Fruit fly (Drosophila melanogaster): ENCODE data around the gene crp.
A peak's percentile ranks its signal among the peaks of the same experiment; 100 is the strongest.

Gene crp

DNA sequence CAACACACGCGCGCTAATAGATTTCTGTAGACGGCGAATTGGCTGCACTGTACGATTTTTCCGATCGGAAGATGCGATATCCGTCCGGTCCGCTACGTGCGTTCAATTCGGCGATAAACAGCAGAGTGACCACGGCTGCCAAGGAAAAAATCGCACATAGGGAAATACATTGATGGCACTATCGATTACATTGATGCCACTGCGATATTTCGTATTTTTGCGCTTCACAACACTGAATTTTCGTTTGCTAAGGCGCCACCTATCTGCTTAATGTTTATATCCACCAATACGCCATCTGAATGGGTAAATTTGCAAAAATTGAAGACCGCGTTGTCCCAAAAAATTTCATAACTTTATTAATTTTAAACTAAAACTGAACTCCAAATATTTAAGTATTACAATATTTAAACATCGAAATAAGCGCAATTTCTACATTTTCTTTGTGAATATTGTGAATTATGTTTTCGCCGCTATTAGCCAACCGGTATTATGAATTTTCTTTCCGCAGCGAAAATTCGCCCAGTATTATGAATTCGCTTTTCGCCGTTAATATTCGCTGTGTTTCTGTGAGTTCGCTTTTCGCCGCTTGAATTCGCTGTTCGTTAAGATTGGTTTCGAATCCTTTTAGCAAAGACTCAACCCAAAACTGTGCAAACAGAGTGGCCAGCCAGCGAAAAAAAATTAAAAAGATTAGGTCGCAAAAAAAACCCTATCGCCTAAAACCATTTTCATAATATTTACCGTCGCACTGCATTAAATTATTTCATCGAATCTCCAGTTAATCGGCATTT is at the start of gene crp, which contains the start of gene pkaap:
TSS of gene crp (minus strand) at position 129 of the 791 bp plus-strand sequence.
TSS of gene pkaap (plus strand) at position 689 of the 791 bp plus-strand sequence.
- no peak for TF ChIP-seq noc (tag; optimal IDR thresholded peaks at IDR 0.05)

DNA sequence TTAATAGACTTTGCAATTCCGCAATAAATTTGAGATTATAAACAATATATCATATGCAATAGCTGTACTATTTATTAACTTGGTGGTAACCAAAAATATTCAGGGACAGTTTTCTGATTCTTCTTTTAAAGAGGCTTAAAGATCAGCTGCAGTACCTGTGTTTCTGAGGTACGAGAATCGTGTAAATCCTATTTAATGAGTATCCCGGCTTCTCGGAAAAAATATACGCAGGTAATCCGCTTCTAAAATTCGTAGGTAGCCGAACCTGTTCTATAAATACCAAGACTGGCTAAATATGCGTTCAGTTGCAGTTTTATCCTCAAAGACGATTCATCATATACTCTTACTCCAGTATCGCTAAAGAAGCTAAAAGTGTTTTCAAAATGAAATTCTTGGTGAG is 42.1 kb upstream of the crp start, which contains the start of gene CG4440:
TSS of gene CG4440 (plus strand) at position 301 of the 400 bp plus-strand sequence.
- TF ChIP-seq noc (tag; optimal IDR thresholded peaks at IDR 0.05), result no peak

DNA sequence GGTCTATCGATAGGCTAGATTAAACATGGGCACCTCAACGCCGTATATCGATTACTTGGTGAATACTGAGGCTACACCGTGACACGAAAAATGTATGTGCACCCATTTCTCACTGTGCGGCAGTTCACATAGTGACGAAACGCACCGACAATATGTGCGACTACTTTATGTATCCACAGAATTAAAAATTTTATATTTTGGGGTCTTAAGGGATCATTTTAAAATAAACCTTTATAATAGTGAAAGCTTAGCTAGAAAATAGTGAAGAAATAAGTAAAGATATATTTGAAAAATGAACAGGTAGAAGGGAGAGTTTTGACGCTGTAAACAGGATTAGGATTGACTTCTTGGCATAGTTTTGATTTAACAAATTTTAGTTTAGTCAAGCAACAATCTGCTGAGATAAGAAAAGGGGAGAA is 41.6 kb upstream of the crp start, which contains the start of gene mRpL4:
TSS of gene mRpL4 (minus strand) at position 31 of the 419 bp plus-strand sequence.
- no peak for TF ChIP-seq noc (tag; optimal IDR thresholded peaks at IDR 0.05)

DNA sequence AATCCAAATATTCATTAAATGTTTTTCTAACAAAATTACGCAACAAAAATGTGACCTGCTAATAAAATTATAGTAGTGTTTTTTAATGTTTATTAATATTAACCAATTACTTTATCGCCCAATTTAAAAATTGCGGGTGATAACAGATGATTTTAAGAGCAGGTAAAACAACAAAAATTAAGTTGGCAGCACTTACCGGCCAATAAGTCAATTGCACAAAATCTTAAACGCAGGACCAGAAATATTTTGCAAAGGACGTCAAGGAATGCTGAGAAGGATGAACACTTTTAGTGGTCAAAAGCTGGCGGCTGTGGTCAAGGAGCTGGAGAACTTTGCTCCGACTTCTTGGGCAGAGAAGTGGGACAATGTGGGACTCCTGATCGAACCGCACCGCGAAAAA is 39.4 kb upstream of the crp start, which contains the start of gene CG4278:
TSS of gene CG4278 (plus strand) at position 178 of the 400 bp plus-strand sequence.
- TF ChIP-seq noc (tag; optimal IDR thresholded peaks at IDR 0.05), result no peak

DNA sequence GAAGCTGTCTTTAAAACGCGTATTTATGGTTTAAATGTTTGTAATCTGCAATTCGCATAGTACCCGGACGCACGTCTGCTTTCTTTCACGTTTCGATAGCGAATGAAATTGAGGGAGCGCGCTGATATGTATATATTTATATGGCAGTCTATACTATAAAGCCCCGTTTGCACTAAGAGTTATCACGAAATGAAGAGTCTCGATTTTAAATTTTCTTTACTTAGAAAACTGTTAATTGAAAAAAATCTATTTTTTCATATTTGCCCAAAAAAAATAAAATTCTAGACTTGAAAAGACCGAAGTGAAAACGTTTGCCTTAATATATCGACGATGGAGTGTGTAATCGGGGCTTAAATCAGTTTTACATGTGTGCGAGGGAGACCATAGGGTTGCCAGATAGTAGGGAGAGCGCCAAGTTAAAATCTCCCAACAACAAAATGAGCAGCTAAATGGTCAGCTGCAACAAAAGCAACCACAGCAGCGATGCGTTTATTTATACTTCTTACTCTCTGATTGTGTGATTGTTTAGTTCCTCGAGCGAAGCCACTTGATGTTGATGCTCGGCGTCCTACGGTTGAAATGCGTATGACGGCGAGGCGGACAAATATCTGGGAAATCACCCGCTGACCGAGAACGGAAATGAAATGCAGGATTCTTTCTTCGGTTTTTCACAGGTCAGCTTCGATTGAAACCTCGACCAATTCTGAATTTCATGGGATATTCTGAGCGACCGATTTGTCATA is 38.2 kb upstream of the crp start, which contains the start of gene cact:
TSS of gene cact (minus strand) at position 693 of the 743 bp plus-strand sequence.
- TF ChIP-seq noc (tag; optimal IDR thresholded peaks at IDR 0.05), result peak; percentile 96

dm6 chr2L:16324833-16325232 is 37.3 kb upstream of the crp start:
- TF ChIP-seq noc (tag; optimal IDR thresholded peaks at IDR 0.05), result no peak

DNA sequence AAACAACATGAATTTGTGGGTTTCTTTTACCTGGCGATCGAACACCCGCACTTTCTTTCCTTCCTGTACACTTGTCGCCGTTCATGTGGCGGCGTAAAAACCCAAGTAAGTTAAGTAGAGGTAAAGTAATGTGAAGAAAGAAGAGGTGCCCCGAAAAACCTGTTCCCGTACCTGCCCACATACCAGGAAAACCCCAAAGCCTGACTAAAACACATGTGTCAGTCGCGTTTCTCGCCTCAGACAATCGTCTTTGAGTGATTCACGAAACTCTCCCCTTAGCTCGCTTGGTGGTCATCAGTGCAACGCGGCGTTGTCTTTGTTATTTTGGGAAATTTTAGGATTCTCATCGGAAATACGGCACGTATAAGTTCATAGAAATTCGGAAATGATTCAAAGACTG is 36.0 kb upstream of the crp start:
- no peak for TF ChIP-seq noc (tag; optimal IDR thresholded peaks at IDR 0.05)

- TF ChIP-seq noc (tag; optimal IDR thresholded peaks at IDR 0.05), result no peak
Observed at dm6 chr2L:16321872-16322631, 34.5 kb upstream of the crp start.

DNA sequence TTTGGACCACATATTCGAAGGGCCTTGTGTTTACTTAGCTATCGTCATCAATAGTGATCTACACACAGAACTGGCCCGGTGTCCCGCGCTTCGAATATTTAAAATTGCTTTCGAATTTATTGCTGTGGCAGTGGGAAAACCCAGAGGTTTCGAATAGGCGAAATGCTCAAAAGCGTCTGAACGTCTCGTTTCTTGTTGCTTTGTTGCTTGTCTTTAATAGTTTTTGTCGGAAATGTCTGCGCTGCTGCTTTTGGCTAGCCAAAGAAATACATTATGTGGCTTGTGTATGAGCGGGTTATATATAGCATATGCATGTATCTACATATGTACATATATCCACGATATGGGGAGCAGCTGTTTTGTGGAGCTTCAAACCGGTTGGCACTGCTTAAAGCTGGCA is 33.7 kb upstream of the crp start:
- TF ChIP-seq noc (tag; optimal IDR thresholded peaks at IDR 0.05), result no peak

DNA sequence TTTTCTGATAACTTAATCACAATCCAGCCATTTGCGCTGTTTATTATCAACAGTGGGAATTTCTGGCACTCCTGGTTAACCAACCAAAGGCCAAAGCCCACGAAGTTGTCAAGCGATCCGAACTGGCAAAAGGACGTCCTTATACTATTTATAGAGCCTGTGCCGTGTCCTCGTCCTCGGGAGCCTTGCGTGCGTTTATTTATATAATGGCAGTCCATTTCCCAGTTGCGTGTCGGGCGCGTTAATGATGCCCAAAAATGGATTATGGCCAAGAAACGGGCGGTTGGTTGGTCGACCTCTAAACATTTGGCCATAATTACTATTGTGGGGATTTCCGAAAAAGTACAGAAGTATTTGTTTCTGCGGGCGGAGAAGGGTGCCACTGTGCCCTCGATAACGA is 32.9 kb upstream of the crp start:
- TF ChIP-seq noc (tag; optimal IDR thresholded peaks at IDR 0.05), result no peak

DNA sequence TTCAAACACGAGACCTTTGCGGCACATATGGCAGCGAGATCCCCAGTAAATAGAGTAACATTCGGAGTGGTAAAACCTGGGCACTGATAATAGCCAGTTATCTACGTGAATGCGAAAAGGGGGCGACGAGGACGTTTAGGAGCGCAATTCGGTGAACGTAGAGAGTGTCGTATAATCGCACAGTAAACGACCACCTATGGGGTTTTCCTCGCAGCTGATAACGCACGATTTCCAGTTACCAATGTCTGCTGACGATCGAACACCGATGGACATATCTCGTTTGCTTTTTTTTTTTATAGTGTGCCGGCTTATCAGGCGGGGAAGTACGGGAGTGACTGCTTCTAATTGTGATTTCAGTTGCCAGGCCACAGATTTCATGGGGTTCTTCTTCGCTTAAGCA is 32.2 kb upstream of the crp start:
- peak; percentile 21 for TF ChIP-seq noc (tag; optimal IDR thresholded peaks at IDR 0.05)

DNA sequence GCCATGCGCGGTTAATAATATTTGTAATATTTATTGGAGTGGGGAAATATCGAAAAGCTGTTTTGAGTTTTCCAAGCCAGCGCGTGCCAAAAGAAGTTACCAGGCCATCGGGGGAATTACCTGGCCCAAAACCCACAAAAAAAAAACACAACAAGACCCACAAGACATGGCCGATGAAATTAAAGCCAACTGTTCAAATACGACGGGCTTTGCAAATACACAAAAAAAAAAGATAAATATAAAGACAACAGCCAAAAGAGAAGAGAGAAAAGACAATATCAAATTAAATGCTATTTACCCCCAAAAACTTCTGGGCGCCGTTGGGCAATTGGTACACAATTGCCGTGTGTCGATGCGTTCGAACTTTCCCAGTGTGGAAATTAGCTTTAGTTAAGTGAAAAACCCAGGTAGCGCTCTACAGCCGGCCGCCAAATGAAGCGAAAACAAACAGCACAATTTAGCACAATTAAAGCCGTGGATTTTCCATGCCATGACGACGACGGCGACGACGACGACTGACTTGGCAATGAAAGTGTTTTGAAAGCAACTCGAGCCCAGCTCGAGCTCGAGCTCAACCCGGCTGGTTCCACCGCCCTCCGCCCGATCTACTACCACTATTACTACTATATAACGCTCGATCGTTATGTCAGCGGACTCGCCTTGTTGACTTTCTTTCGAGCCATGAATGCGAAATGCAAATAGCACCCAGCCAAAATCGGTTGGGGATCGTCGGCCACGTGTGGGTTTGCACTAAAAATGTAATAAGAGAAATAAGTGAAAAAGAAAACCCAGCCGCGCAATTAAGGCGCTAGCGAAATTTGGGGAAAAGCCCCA is 30.5 kb upstream of the crp start:
- peak; percentile 4 for TF ChIP-seq noc (tag; optimal IDR thresholded peaks at IDR 0.05)

DNA sequence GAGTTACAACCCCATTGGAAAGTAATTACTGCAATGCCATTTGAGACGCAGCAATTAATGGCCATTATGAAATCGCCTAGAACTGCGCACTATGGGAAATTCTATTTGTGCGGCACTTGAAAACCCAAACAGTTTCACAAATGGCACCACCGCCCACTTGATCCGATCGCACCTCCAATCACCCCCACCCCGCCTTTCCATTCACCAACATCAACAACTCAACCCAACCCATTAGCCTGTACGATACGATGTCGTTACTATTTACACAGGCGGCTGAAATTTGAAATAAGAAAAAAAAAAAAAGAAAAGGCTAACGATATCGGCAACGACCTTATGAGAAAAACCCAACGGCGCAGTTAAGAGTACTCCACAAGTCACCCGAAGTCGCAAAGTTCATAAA is 29.6 kb upstream of the crp start:
- no peak for TF ChIP-seq noc (tag; optimal IDR thresholded peaks at IDR 0.05)

- no peak for TF ChIP-seq noc (tag; optimal IDR thresholded peaks at IDR 0.05)
Observed at dm6 chr2L:16316410-16316809, 28.9 kb upstream of the crp start.

- no peak for TF ChIP-seq noc (tag; optimal IDR thresholded peaks at IDR 0.05)
Observed at dm6 chr2L:16315844-16316243, 28.3 kb upstream of the crp start.

Measured in whole organism, larva.